Fruit fly (Drosophila melanogaster) whole organism: ENCODE results near the gene Pdha.

Experiments used
- CG8478 ChIP-seq: fragments of >200 bp; optimal IDR thresholded peaks from 2 replicates; lab custom pipeline; 2018; ENCODE audit warnings: inconsistent platforms
- Dll ChIP-seq: fragments of >200 bp; optimal IDR thresholded peaks from 2 replicates; lab custom pipeline; 2017
- EcR ChIP-seq, 2 experiments: fragments of >200 bp; optimal IDR thresholded peaks; 2 replicates each; lab custom pipeline; 2017; ENCODE audit warnings: missing biosample characterization in 2 of 2, missing genetic modification characterization in 2 of 2, missing genetic modification reagents in 2 of 2
- pan ChIP-seq: fragments of >200 bp; optimal IDR thresholded peaks from 2 replicates; lab custom pipeline; 2017
- psq ChIP-seq: fragments of >200 bp; optimal IDR thresholded peaks from 2 replicates; lab custom pipeline; 2017
- usp ChIP-seq: fragments of >200 bp; optimal IDR thresholded peaks from 2 replicates; lab custom pipeline; 2017; ENCODE audit warnings: missing biosample characterization, missing genetic modification characterization, mixed read lengths

The Pdha gene

dm6 chrX:4702118-4702517, at the start of gene Pdha:
Pdha (plus strand) TSS chrX:4702284.
- TF ChIP-seq usp (GFP tag; lab: Kevin White, UChicago): no peak
- no peak for TF ChIP-seq EcR (GFP tag; optimal IDR thresholded peaks at IDR 0.05; lab: Kevin White, UChicago)
- TF ChIP-seq Dll: no peak
- TF ChIP-seq pan: no peak
- TF ChIP-seq psq (lab: Kevin White, UChicago): no peak
- TF ChIP-seq CG8478 (lab: Kevin White, UChicago): no peak

- no peak for TF ChIP-seq CG8478 (lab: Kevin White, UChicago)
- no peak for TF ChIP-seq Dll
- TF ChIP-seq EcR (GFP tag; optimal IDR thresholded peaks at IDR 0.05; lab: Kevin White, UChicago): no peak
- TF ChIP-seq usp (GFP tag; lab: Kevin White, UChicago): no peak
- no peak for TF ChIP-seq pan
- TF ChIP-seq psq (lab: Kevin White, UChicago): no peak
Observed at dm6 chrX:4654397-4654796, 47.7 kb upstream of the Pdha start, which contains the start of gene CG15473. CG15473 (minus strand) TSS chrX:4654497.

DNA sequence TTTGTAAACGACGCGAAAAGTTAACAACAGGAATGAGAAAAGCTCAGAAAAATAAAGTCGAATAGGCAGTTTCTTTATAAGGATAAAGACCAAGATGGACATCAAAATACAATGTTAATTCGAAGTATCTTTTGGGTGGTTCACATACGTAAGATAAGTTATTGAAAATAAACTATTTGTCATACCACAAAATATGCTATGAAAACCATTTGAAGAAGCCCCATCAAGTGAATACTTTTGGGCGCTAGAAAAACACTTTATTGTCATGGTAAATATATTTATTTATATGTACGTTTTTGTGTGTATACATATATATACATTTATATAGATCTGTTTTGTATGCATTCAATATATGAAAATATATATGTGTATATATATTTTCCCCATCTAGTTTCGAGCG, 44.2 kb upstream of the Pdha start:
- TF ChIP-seq EcR (GFP tag; optimal IDR thresholded peaks at IDR 0.05; lab: Kevin White, UChicago) (no peak), CG8478 (lab: Kevin White, UChicago) (no peak), psq (lab: Kevin White, UChicago) (no peak), usp (GFP tag; lab: Kevin White, UChicago) (no peak), pan (no peak), Dll (no peak)

- TF ChIP-seq CG8478 (lab: Kevin White, UChicago): no peak
- TF ChIP-seq pan: no peak
- TF ChIP-seq usp (GFP tag; lab: Kevin White, UChicago): no peak
- TF ChIP-seq Dll: no peak
- no peak for TF ChIP-seq psq (lab: Kevin White, UChicago)
- TF ChIP-seq EcR (GFP tag; optimal IDR thresholded peaks at IDR 0.05; lab: Kevin White, UChicago): no peak
Observed at dm6 chrX:4660642-4661252, 41.3 kb upstream of the Pdha start.

dm6 chrX:4664107-4664506, 38.0 kb upstream of the Pdha start:
- TF ChIP-seq EcR (GFP tag; optimal IDR thresholded peaks at IDR 0.05; lab: Kevin White, UChicago): no peak
- TF ChIP-seq CG8478 (lab: Kevin White, UChicago): no peak
- no peak for TF ChIP-seq psq (lab: Kevin White, UChicago)
- no peak for TF ChIP-seq pan

- TF ChIP-seq Dll (no peak), psq (lab: Kevin White, UChicago) (no peak), EcR (GFP tag; optimal IDR thresholded peaks at IDR 0.05; lab: Kevin White, UChicago) (no peak), pan (no peak), usp (GFP tag; lab: Kevin White, UChicago) (no peak), CG8478 (lab: Kevin White, UChicago) (no peak)
Observed at dm6 chrX:4666650-4667360, 35.3 kb upstream of the Pdha start, which contains the start of gene CG3009. CG3009 (minus strand) TSS chrX:4666700.

- TF ChIP-seq usp (GFP tag; lab: Kevin White, UChicago) (no peak), CG8478 (lab: Kevin White, UChicago) (no peak), EcR (GFP tag; optimal IDR thresholded peaks at IDR 0.05; lab: Kevin White, UChicago) (no peak), pan (no peak)
Observed at dm6 chrX:4669438-4669837, 32.6 kb upstream of the Pdha start.

- TF ChIP-seq Dll (no peak), psq (lab: Kevin White, UChicago) (no peak), EcR (GFP tag; optimal IDR thresholded peaks at IDR 0.05; lab: Kevin White, UChicago) (no peak), usp (GFP tag; lab: Kevin White, UChicago) (no peak), CG8478 (lab: Kevin White, UChicago) (no peak), pan (no peak)
Observed at dm6 chrX:4671194-4671626, 30.9 kb upstream of the Pdha start.

DNA sequence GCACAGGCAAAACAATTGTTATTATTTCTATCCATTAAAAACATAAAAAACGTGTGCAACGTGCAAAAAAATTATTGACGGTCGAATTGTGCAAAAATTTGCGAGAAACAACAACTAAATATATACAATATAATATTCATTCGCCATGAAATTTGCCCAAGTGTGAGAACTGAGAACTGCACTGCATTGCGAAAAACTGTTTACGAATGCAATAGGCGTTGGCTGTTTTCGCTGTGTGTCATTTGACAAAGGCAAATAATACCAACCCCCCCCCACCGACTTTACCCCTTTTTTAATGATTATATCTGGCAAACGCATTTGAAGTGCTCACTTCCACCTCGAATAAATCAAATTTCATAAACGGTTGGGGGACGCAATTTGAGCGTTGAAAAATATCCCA, 27.0 kb upstream of the Pdha start:
- TF ChIP-seq EcR (GFP tag; optimal IDR thresholded peaks at IDR 0.05; lab: Kevin White, UChicago): no peak
- no peak for TF ChIP-seq Dll
- TF ChIP-seq CG8478 (lab: Kevin White, UChicago): no peak
- no peak for TF ChIP-seq psq (lab: Kevin White, UChicago)
- no peak for TF ChIP-seq pan
- no peak for TF ChIP-seq usp (GFP tag; lab: Kevin White, UChicago)

- no peak for TF ChIP-seq CG8478 (lab: Kevin White, UChicago)
- no peak for TF ChIP-seq usp (GFP tag; lab: Kevin White, UChicago)
- TF ChIP-seq psq (lab: Kevin White, UChicago): no peak
- TF ChIP-seq Dll: no peak
- no peak for TF ChIP-seq pan
- no peak for TF ChIP-seq EcR (GFP tag; optimal IDR thresholded peaks at IDR 0.05; lab: Kevin White, UChicago)
Observed at dm6 chrX:4677427-4677826, 24.7 kb upstream of the Pdha start.

DNA sequence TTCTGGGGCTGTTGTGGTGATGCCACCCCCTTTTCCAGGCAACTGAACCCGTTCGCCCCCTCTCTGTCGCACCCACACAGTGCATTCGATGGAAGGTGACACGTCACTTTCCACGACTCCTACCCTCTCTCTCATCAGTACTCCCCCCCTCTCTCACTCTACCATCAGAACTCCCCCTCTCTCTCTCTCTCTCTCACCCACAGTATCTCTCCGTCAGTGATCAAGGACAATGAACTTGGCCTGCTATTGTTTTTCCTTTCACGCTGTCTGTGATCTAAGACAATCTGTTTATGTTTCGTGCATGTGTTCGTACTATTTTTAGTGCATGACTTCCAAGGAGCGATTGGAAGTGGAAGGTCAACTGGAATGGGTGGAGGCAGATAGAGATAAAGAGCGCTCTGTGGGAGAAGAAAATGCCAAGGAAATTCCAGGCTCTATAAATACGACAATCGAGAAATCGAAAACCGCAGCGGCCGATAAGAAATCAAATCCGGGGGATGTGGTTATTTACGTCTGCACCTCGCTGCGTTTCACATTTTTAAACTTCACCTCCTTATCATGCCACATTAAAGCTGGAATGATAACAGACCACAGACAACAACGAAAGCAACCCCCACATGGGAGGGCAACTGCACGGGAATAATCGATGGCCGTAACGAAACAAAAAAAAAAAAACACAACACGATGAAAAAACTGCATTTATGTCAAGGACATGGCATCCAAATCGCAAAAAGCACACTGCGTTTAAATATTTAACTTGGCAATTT, 23.8 kb upstream of the Pdha start:
- no peak for TF ChIP-seq pan
- TF ChIP-seq EcR (GFP tag; optimal IDR thresholded peaks at IDR 0.05; lab: Kevin White, UChicago): peak in 1 of 2 experiments; percentile 75
